Worm (Caenorhabditis elegans) whole organism, L2 larva: ENCODE results near the gene natc-1.

Source experiments
- Y55F3AM.14 ChIP-seq: fragments of 200-800 bp; sonication (Bioruptor generic); optimal IDR thresholded peaks from 2 replicates; lab custom pipeline; 2018; ENCODE audit warnings: mild to moderate bottlenecking, missing genetic modification characterization, missing compliant biosample characterization
- ZK546.5 ChIP-seq: sonication (generic microtip); optimal IDR thresholded peaks from 2 replicates; lab custom pipeline; 2017; ENCODE audit warnings: missing biosample characterization, missing genetic modification characterization
- blmp-1 ChIP-seq: sonication (generic microtip); optimal IDR thresholded peaks from 2 replicates; lab custom pipeline; 2017; ENCODE audit warnings: missing genetic modification characterization, mild to moderate bottlenecking, missing compliant biosample characterization, antibody characterized with exemption, moderate library complexity; ENCODE audit not compliant: insufficient read depth
- ceh-16 ChIP-seq: fragments of 150-350 bp; optimal IDR thresholded peaks from 2 replicates; lab custom pipeline; 2014; ENCODE audit warnings: missing biosample characterization, missing genetic modification characterization
- elt-1 ChIP-seq: fragments of 150-350 bp; optimal IDR thresholded peaks from 2 replicates; lab custom pipeline; 2014; ENCODE audit warnings: missing biosample characterization, missing genetic modification characterization
- gmeb-1 ChIP-seq: fragments of 150-350 bp; optimal IDR thresholded peaks from 2 replicates; lab custom pipeline; 2014; ENCODE audit warnings: missing biosample characterization, missing genetic modification characterization
- lin-13 ChIP-seq: fragments of 150-350 bp; optimal IDR thresholded peaks from 2 replicates; lab custom pipeline; 2014; ENCODE audit warnings: missing biosample characterization, missing genetic modification reagents, missing genetic modification characterization
- lin-39 ChIP-seq: fragments of 150-350 bp; optimal IDR thresholded peaks from 2 replicates; lab custom pipeline; 2014; ENCODE audit warnings: missing biosample characterization, missing genetic modification reagents, missing genetic modification characterization
- mab-5 ChIP-seq: fragments of 150-350 bp; optimal IDR thresholded peaks from 2 replicates; lab custom pipeline; 2014; ENCODE audit warnings: missing biosample characterization, missing genetic modification characterization
- nhr-11 ChIP-seq: fragments of 150-350 bp; optimal IDR thresholded peaks from 2 replicates; lab custom pipeline; 2014; ENCODE audit warnings: missing biosample characterization, missing genetic modification characterization
- nhr-21 ChIP-seq: fragments of 150-350 bp; optimal IDR thresholded peaks from 2 replicates; lab custom pipeline; 2014; ENCODE audit warnings: missing biosample characterization, missing genetic modification characterization
- nhr-6 ChIP-seq: fragments of 150-350 bp; optimal IDR thresholded peaks from 2 replicates; lab custom pipeline; 2014; ENCODE audit warnings: missing biosample characterization, missing genetic modification characterization
- nhr-77 ChIP-seq: fragments of 150-350 bp; optimal IDR thresholded peaks from 2 replicates; lab custom pipeline; 2014; ENCODE audit warnings: missing biosample characterization, missing genetic modification characterization
- sem-4 ChIP-seq: fragments of 150-350 bp; optimal IDR thresholded peaks from 2 replicates; lab custom pipeline; 2014; ENCODE audit warnings: missing biosample characterization, missing genetic modification reagents, missing genetic modification characterization
- skn-1 ChIP-seq: sonication (generic microtip); optimal IDR thresholded peaks from 2 replicates; lab custom pipeline; 2017; ENCODE audit warnings: missing biosample characterization, missing genetic modification characterization
- unc-39 ChIP-seq: fragments of 150-350 bp; optimal IDR thresholded peaks from 2 replicates; lab custom pipeline; 2014; ENCODE audit warnings: missing biosample characterization, missing genetic modification characterization
- zag-1 ChIP-seq: fragments of 150-350 bp; optimal IDR thresholded peaks from 2 replicates; lab custom pipeline; 2014; ENCODE audit warnings: missing biosample characterization, missing genetic modification characterization
- ztf-1 ChIP-seq: fragments of 200-800 bp; sonication (Bioruptor generic); conservative IDR thresholded peaks from 2 replicates; pipeline ENCODE4 v1.3.6; 2022; ENCODE audit warnings: missing genetic modification characterization, missing compliant biosample characterization
- ztf-11 ChIP-seq: sonication (generic microtip); optimal IDR thresholded peaks from 2 replicates; lab custom pipeline; 2017; ENCODE audit warnings: missing biosample characterization, missing genetic modification characterization
- ztf-4 ChIP-seq: fragments of 150-350 bp; optimal IDR thresholded peaks from 2 replicates; lab custom pipeline; 2014; ENCODE audit warnings: missing biosample characterization, missing genetic modification characterization

Gene natc-1

ce11 chrV:8500348-8500747 lies 38.2 kb downstream of the natc-1 start (continued):
- TF ChIP-seq nhr-77 (tag; lab: Kevin White, UChicago) (peak; percentile 31), nhr-6 (tag; lab: Kevin White, UChicago) (peak; percentile 76), lin-39 (tag; lab: Kevin White, UChicago) (peak; percentile 81), mab-5 (tag; lab: Kevin White, UChicago) (peak; percentile 88), skn-1 (peak; percentile 33), nhr-11 (tag; lab: Kevin White, UChicago) (peak; percentile 80), ztf-4 (tag; lab: Kevin White, UChicago) (peak; percentile 83), blmp-1 (tag; lab: Kevin White, UChicago) (peak; percentile 39), ZK546.5 (tag; lab: Kevin White, UChicago) (peak; percentile 23), elt-1 (tag; lab: Kevin White, UChicago) (no peak), sem-4 (tag; lab: Kevin White, UChicago) (peak; percentile 87), nhr-21 (tag; lab: Kevin White, UChicago) (peak; percentile 91), zag-1 (tag; lab: Kevin White, UChicago) (peak; percentile 81), ceh-16 (tag; lab: Kevin White, UChicago) (peak; percentile 65), Y55F3AM.14 (peak; percentile 94), unc-39 (tag; lab: Kevin White, UChicago) (no peak)
- TF ChIP-seq, all 48 proteins: peak for 42

- TF ChIP-seq skn-1 (no peak), nhr-77 (tag; lab: Kevin White, UChicago) (no peak)
These were observed 45.2 kb downstream of the natc-1 start, which contains the start of gene ZK994.6 for ce11 chrV:8507324-8507723. TSS of gene ZK994.6 (minus strand) at chrV:8507424.

- TF ChIP-seq ztf-1: no peak
- no peak for TF ChIP-seq ztf-11
- TF ChIP-seq lin-13 (GFP tag; lab: Kevin White, UChicago): no peak
- no peak for TF ChIP-seq elt-1 (tag; lab: Kevin White, UChicago)
- no peak for TF ChIP-seq gmeb-1 (tag; lab: Kevin White, UChicago)
- TF ChIP-seq skn-1: no peak
- TF ChIP-seq, all 48 proteins: peak for 0
These were observed 51.2 kb downstream of the natc-1 start, which contains the start of gene F45F2.9 for ce11 chrV:8513361-8513760. TSS of gene F45F2.9 (minus strand) at chrV:8513461.
